Worm (Caenorhabditis elegans) whole organism, mixed stage, embryonic: ENCODE data around the gene R07E5.19.

Source experiments
- ceh-43 ChIP-seq: fragments of 200-800 bp; sonication (Bioruptor generic); optimal IDR thresholded peaks from 2 replicates; lab custom pipeline; 2018; ENCODE audit warnings: mild to moderate bottlenecking, missing genetic modification characterization, moderate library complexity, missing compliant biosample characterization
- flh-1 ChIP-seq: fragments of 200-800 bp; sonication (Bioruptor generic); optimal IDR thresholded peaks from 2 replicates; lab custom pipeline; 2018; ENCODE audit warnings: mild to moderate bottlenecking, missing genetic modification characterization, moderate library complexity, missing compliant biosample characterization
- nhr-12 ChIP-seq: fragments of 150-350 bp; optimal IDR thresholded peaks from 2 replicates; lab custom pipeline; 2014; ENCODE audit warnings: missing biosample characterization, missing genetic modification characterization
- pha-4 ChIP-seq: fragments of 150-350 bp; optimal IDR thresholded peaks from 2 replicates; lab custom pipeline; 2018; ENCODE audit warnings: missing biosample characterization, missing genetic modification reagents, missing genetic modification characterization
- snpc-4 ChIP-seq: fragments of 150-350 bp; optimal IDR thresholded peaks from 2 replicates; lab custom pipeline; 2014; ENCODE audit warnings: missing biosample characterization, missing genetic modification characterization
- unc-62 ChIP-seq: fragments of 150-350 bp; optimal IDR thresholded peaks from 2 replicates; lab custom pipeline; 2014; ENCODE audit warnings: missing biosample characterization, missing genetic modification reagents, missing genetic modification characterization

ce11 chrIII:4370585-4370984, 47.3 kb downstream of the R07E5.19 start, which contains the start of gene ckb-3:
- no peak for TF ChIP-seq ceh-43
- TF ChIP-seq snpc-4 (tag; lab: Kevin White, UChicago), result no peak
- TF ChIP-seq flh-1 (GFP tag; lab: Kevin White, UChicago), result no peak
- no peak for TF ChIP-seq unc-62 (GFP tag; lab: Kevin White, UChicago)
- no peak for TF ChIP-seq nhr-12 (tag; lab: Kevin White, UChicago)
- TF ChIP-seq pha-4 (tag; lab: Kevin White, UChicago), result no peak
